Fruit fly (Drosophila melanogaster): ENCODE results near the gene egh.

DNA sequence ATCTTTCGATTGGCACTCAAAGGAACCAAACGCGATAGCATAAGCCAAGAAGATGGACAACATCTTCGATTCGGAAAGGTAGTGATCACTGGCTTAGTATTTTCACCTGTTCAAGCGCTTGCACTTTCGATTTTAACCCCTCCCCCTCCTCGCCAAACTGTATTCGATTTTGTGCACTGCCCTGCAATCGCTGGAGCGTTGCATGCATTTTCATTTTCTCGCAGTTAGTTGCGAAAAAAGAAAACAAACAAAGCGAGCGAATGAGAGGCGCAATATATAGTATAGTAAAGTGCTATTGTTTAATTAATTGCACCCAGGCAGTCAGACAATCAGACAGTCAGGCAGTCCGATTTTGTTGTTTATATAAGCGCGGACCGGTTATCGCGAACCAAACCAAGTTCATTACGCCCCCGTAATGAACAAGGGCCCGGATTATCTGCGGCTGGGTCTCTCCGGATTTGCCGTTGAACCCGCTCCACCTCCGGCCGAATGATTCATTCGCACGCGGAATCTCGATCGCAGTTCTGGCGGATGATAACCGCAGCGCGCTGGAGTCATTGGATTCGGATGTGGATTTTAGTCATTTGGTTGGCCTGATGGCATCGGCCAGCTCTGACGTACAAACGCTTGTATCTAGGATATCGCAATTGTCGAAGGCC is 4.9 kb downstream of the egh start:
- TF ChIP-seq CG8478 (optimal IDR thresholded peaks at IDR 0.05) (no peak), CTCF (optimal IDR thresholded peaks at IDR 0.05) (no peak)
